Worm (Caenorhabditis elegans) whole organism, late embryonic: ENCODE results near the gene srj-5.

Experiments used
- K09A11.1 ChIP-seq: sonication (generic microtip); optimal IDR thresholded peaks from 2 replicates; lab custom pipeline; 2017; ENCODE audit warnings: antibody characterized with exemption, mild to moderate bottlenecking, missing genetic modification characterization, missing compliant biosample characterization; ENCODE audit not compliant: insufficient read depth
- ama-1 ChIP-seq: fragments of 150-350 bp; optimal IDR thresholded peaks from 2 replicates; lab custom pipeline; 2014
- hlh-30 ChIP-seq: sonication (generic microtip); optimal IDR thresholded peaks from 2 replicates; lab custom pipeline; 2017; ENCODE audit warnings: antibody characterized with exemption, missing genetic modification characterization, missing compliant biosample characterization; ENCODE audit not compliant: insufficient read depth
- mec-3 ChIP-seq: sonication (generic microtip); optimal IDR thresholded peaks from 2 replicates; lab custom pipeline; 2016; ENCODE audit warnings: borderline replicate concordance, missing genetic modification characterization, missing compliant biosample characterization
- nhr-11 ChIP-seq: fragments of 150-350 bp; optimal IDR thresholded peaks from 2 replicates; lab custom pipeline; 2014; ENCODE audit warnings: missing biosample characterization, missing genetic modification characterization
- pag-3 ChIP-seq: sonication (generic microtip); optimal IDR thresholded peaks from 2 replicates; lab custom pipeline; 2016; ENCODE audit warnings: missing compliant biosample characterization, missing genetic modification characterization, borderline replicate concordance
- pqm-1 ChIP-seq: sonication (generic microtip); optimal IDR thresholded peaks from 2 replicates; lab custom pipeline; 2016; ENCODE audit warnings: missing genetic modification characterization, missing compliant biosample characterization
- sdc-2 ChIP-seq: sonication (generic microtip); optimal IDR thresholded peaks from 2 replicates; lab custom pipeline; 2016; ENCODE audit warnings: missing genotype, missing genetic modification characterization, missing compliant biosample characterization
- unc-86 ChIP-seq: sonication (generic microtip); optimal IDR thresholded peaks from 2 replicates; lab custom pipeline; 2016; ENCODE audit warnings: missing genetic modification characterization, missing compliant biosample characterization

DNA sequence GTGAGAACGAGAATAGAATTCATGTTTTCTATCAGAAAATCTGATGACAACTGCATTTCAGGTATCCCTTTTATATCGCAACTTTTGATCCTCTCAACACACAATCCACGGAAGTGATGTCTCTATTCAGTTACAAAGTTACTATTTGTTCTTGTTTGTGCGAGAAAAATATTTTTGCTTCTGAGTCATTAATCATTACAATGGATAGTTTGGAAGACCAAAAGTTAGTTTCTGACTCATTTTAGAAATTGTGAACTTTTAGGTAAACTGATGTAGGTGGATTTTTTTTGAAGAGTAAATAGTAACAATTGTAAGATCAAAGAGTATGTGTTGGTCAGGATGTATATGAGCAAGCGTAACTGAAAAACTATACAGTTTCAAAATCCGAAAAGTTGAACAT is 43.2 kb downstream of the srj-5 start, which contains the start of gene srlf-36:
- TF ChIP-seq K09A11.1 (tag; lab: Kevin White, UChicago) (no peak), pag-3 (no peak), pqm-1 (tag; lab: Kevin White, UChicago) (no peak), nhr-11 (tag; lab: Kevin White, UChicago) (no peak), hlh-30 (tag; lab: Kevin White, UChicago) (no peak), unc-86 (tag; lab: Kevin White, UChicago) (no peak), sdc-2 (tag; lab: Kevin White, UChicago) (no peak), mec-3 (no peak), ama-1 (lab: Kevin White, UChicago) (no peak)
